Worm (Caenorhabditis elegans) whole organism, young adult: ENCODE data around the gene C49H3.16.
A peak's percentile ranks its signal among the peaks of the same experiment; 100 is the strongest.

Experiments used
- F33H1.4 ChIP-seq: fragments of 200-800 bp; sonication (Bioruptor generic); IDR thresholded peaks from 2 replicates; pipeline ENCODE4 v1.3.6; 2022; ENCODE audit warnings: missing genetic modification reagents, missing genetic modification characterization, missing compliant biosample characterization
- F37B4.10 ChIP-seq: fragments of 200-800 bp; sonication (Bioruptor generic); IDR thresholded peaks from 2 replicates; pipeline ENCODE4 v1.3.6; 2022; ENCODE audit warnings: missing genetic modification characterization, missing compliant biosample characterization
- F39B2.1 ChIP-seq: fragments of 200-800 bp; sonication (Bioruptor generic); IDR thresholded peaks from 2 replicates; pipeline ENCODE4 v1.3.6; 2022; ENCODE audit warnings: missing genetic modification reagents, missing genetic modification characterization, missing compliant biosample characterization
- F57C9.4 ChIP-seq: sonication (generic microtip); optimal IDR thresholded peaks from 2 replicates; lab custom pipeline; 2017; ENCODE audit warnings: mild to moderate bottlenecking, missing genetic modification characterization, missing compliant biosample characterization
- K11D2.4 ChIP-seq: fragments of 200-800 bp; sonication (Bioruptor generic); IDR thresholded peaks from 2 replicates; pipeline ENCODE4 v1.3.6; 2022; ENCODE audit warnings: missing genetic modification reagents, missing genetic modification characterization, missing compliant biosample characterization
- cebp-1 ChIP-seq, 2 experiments: fragments of 200-800 bp in 1 of 2; sonication (Bioruptor generic) in 1 of 2; sonication (generic microtip) in 1 of 2; IDR thresholded peaks in 1 of 2; optimal IDR thresholded peaks in 1 of 2; 2 replicates each; pipeline versions ENCODE4 v1.3.6 to Lab custom; 2017 to 2022; ENCODE audit warnings: missing compliant biosample characterization in 2 of 2, missing genetic modification characterization in 2 of 2, mild to moderate bottlenecking in 1 of 2, missing genetic modification reagents in 1 of 2, moderate library complexity in 1 of 2
- dox-1 ChIP-seq: fragments of 200-800 bp; sonication (Bioruptor generic); IDR thresholded peaks from 2 replicates; pipeline ENCODE4 v1.3.6; 2022; ENCODE audit warnings: missing genetic modification reagents, missing genetic modification characterization, missing compliant biosample characterization
- egl-44 ChIP-seq: fragments of 200-800 bp; sonication (Bioruptor generic); IDR thresholded peaks from 2 replicates; pipeline ENCODE4 v1.3.6; 2022; ENCODE audit warnings: missing genetic modification reagents, missing genetic modification characterization, missing compliant biosample characterization
- egrh-3 ChIP-seq: fragments of 200-800 bp; sonication (Bioruptor generic); IDR thresholded peaks from 2 replicates; pipeline ENCODE4 v1.3.6; 2022; ENCODE audit warnings: missing genetic modification reagents, missing genetic modification characterization, missing compliant biosample characterization
- ets-4 ChIP-seq: fragments of 200-800 bp; sonication (Bioruptor generic); optimal IDR thresholded peaks from 2 replicates; lab custom pipeline; 2018; ENCODE audit warnings: mild to moderate bottlenecking, missing genetic modification characterization, missing compliant biosample characterization
- him-1 ChIP-seq: sonication (generic microtip); optimal IDR thresholded peaks from 2 replicates; lab custom pipeline; 2016; ENCODE audit warnings: missing genotype, missing genetic modification reagents, missing genetic modification characterization, missing compliant biosample characterization
- hmg-1.2 ChIP-seq: fragments of 200-800 bp; sonication (Bioruptor generic); IDR thresholded peaks from 2 replicates; pipeline ENCODE4 v1.3.6; 2022; ENCODE audit warnings: missing genetic modification reagents, missing genetic modification characterization, missing compliant biosample characterization
- hmg-20 ChIP-seq: fragments of 200-800 bp; sonication (Bioruptor generic); IDR thresholded peaks from 2 replicates; pipeline ENCODE4 v1.3.6; 2022; ENCODE audit warnings: missing genetic modification reagents, missing genetic modification characterization, missing compliant biosample characterization
- hrde-1 ChIP-seq: sonication (generic microtip); optimal IDR thresholded peaks from 2 replicates; lab custom pipeline; 2016; ENCODE audit warnings: missing genetic modification characterization, mild to moderate bottlenecking, missing compliant biosample characterization, moderate library complexity, missing genotype, missing genetic modification reagents, borderline replicate concordance
- let-607 ChIP-seq, 2 experiments: fragments of 200-800 bp in 1 of 2; sonication (Bioruptor generic) in 1 of 2; sonication (generic microtip) in 1 of 2; optimal IDR thresholded peaks; 2 replicates each; lab custom pipeline; 2016 to 2018; ENCODE audit warnings: mild to moderate bottlenecking in 2 of 2, missing compliant biosample characterization in 2 of 2, missing genetic modification characterization in 2 of 2, moderate library complexity in 2 of 2, missing genotype in 1 of 2
- lin-54 ChIP-seq: fragments of 200-800 bp; sonication (Bioruptor generic); optimal IDR thresholded peaks from 2 replicates; lab custom pipeline; 2018; ENCODE audit warnings: mild to moderate bottlenecking, missing genetic modification characterization, missing compliant biosample characterization
- lir-1 ChIP-seq: fragments of 200-800 bp; sonication (Bioruptor generic); conservative IDR thresholded peaks from 2 replicates; pipeline ENCODE4 v1.3.6; 2022; ENCODE audit warnings: missing genetic modification reagents, missing genetic modification characterization, missing compliant biosample characterization
- lsl-1 ChIP-seq: fragments of 200-800 bp; sonication (Bioruptor generic); optimal IDR thresholded peaks from 2 replicates; lab custom pipeline; 2018; ENCODE audit warnings: mild to moderate bottlenecking, missing genetic modification characterization, moderate library complexity, missing compliant biosample characterization
- madf-3 ChIP-seq: fragments of 200-800 bp; sonication (Bioruptor generic); IDR thresholded peaks from 2 replicates; pipeline ENCODE4 v1.3.6; 2022; ENCODE audit warnings: missing genetic modification reagents, missing genetic modification characterization, missing compliant biosample characterization
- madf-6 ChIP-seq: fragments of 200-800 bp; sonication (Bioruptor generic); IDR thresholded peaks from 2 replicates; pipeline ENCODE4 v1.3.6; 2022; ENCODE audit warnings: missing genetic modification reagents, missing genetic modification characterization, missing compliant biosample characterization
- mcd-1 ChIP-seq: fragments of 200-800 bp; sonication (Bioruptor generic); IDR thresholded peaks from 2 replicates; pipeline ENCODE4 v1.3.6; 2022; ENCODE audit warnings: missing genetic modification reagents, missing genetic modification characterization, missing compliant biosample characterization
- mes-4 ChIP-seq: sonication (generic microtip); optimal IDR thresholded peaks from 2 replicates; lab custom pipeline; 2016; ENCODE audit warnings: missing genotype, missing genetic modification characterization, missing compliant biosample characterization
- nfya-1 ChIP-seq: sonication (generic microtip); optimal IDR thresholded peaks from 2 replicates; lab custom pipeline; 2017; ENCODE audit warnings: antibody characterized with exemption, missing compliant biosample characterization, missing genetic modification characterization, borderline replicate concordance; ENCODE audit not compliant: insufficient read depth
- nfyb-1 ChIP-seq: fragments of 200-800 bp; sonication (Bioruptor generic); IDR thresholded peaks from 2 replicates; pipeline ENCODE4 v1.3.6; 2022; ENCODE audit warnings: missing genetic modification reagents, missing genetic modification characterization, missing compliant biosample characterization
- nhr-80 ChIP-seq: sonication (generic microtip); optimal IDR thresholded peaks from 2 replicates; lab custom pipeline; 2016; ENCODE audit warnings: missing genetic modification characterization, missing compliant biosample characterization
- sdz-38 ChIP-seq: sonication (generic microtip); optimal IDR thresholded peaks from 2 replicates; lab custom pipeline; 2016; ENCODE audit warnings: missing genotype, missing genetic modification characterization, missing compliant biosample characterization
- snpc-3.4 ChIP-seq: sonication (generic microtip); optimal IDR thresholded peaks from 2 replicates; lab custom pipeline; 2017; ENCODE audit warnings: missing genetic modification characterization, mild to moderate bottlenecking, missing compliant biosample characterization, antibody characterized with exemption, moderate library complexity, missing genotype, missing genetic modification reagents
- snpc-4 ChIP-seq, 5 experiments: fragments of 150-350 bp in 1 of 5; sonication (generic microtip) in 4 of 5; optimal IDR thresholded peaks; 2 replicates each; lab custom pipeline; 2014 to 2018; ENCODE audit warnings: missing genetic modification characterization in 5 of 5, missing biosample characterization in 3 of 5, antibody characterized with exemption in 2 of 5, mild to moderate bottlenecking in 2 of 5, missing compliant biosample characterization in 2 of 5, missing genotype in 2 of 5, moderate library complexity in 2 of 5, missing genetic modification reagents in 1 of 5
- xnd-1 ChIP-seq: sonication (generic microtip); optimal IDR thresholded peaks from 2 replicates; lab custom pipeline; 2016; ENCODE audit warnings: missing genotype, missing genetic modification reagents, missing genetic modification characterization, missing compliant biosample characterization
- zfh-2 ChIP-seq: fragments of 200-800 bp; sonication (Bioruptor generic); conservative IDR thresholded peaks from 2 replicates; pipeline ENCODE4 v1.3.6; 2022; ENCODE audit warnings: missing genetic modification reagents, missing genetic modification characterization, missing compliant biosample characterization

The C49H3.16 gene

ce11 chrIV:7903359-7903758 lies 16.9 kb upstream of the C49H3.16 start, which contains the start of gene C49H3.6 (continued):
- TF ChIP-seq nfyb-1 (GFP tag; lab: Robert Waterston, UW) = peak; percentile 52; the same call in 1 of the 2 replicates
- TF ChIP-seq hmg-20 (GFP tag; lab: Robert Waterston, UW) = no peak
- TF ChIP-seq him-1 (tag; lab: Kevin White, UChicago) = no peak
- no peak for TF ChIP-seq hrde-1 (tag; lab: Kevin White, UChicago)
- TF ChIP-seq cebp-1 (GFP tag; IDR thresholded peaks at IDR 0.05; lab: Robert Waterston, UW) = no peak
- TF ChIP-seq cebp-1 (tag; optimal IDR thresholded peaks at IDR 0.05; lab: Kevin White, UChicago) = peak; percentile 29
- TF ChIP-seq madf-3 = 0 out of 2 replicates have a peak, but pooled peaks have one; percentile 28
- no peak for TF ChIP-seq F57C9.4
- no peak for TF ChIP-seq mes-4 (tag; lab: Kevin White, UChicago)
- no peak for TF ChIP-seq let-607 (tag; optimal IDR thresholded peaks at IDR 0.05; lab: Kevin White, UChicago)
- TF ChIP-seq ets-4 (GFP tag; lab: Kevin White, UChicago) = no peak
- no peak for TF ChIP-seq snpc-3.4 (tag; lab: Kevin White, UChicago)

- TF ChIP-seq egl-44 = no peak
Measured at ce11 chrIV:7906643-7907042, 13.6 kb upstream of the C49H3.16 start.

- peak; percentile 82 for TF ChIP-seq F33H1.4 (GFP tag; lab: Robert Waterston, UW)
- TF ChIP-seq lsl-1 = peak; percentile 82
- TF ChIP-seq snpc-4 (GFP tag; optimal IDR thresholded peaks at IDR 0.05; lab: Kevin White, UChicago) = no peak
- peak in 3 of 4 experiments; percentile 3 to 50 (median 6) for TF ChIP-seq snpc-4 (tag; optimal IDR thresholded peaks at IDR 0.05; lab: Kevin White, UChicago)
- TF ChIP-seq xnd-1 (tag; lab: Kevin White, UChicago) = peak; percentile 46
- peak; percentile 2 for TF ChIP-seq lin-54
- peak; percentile 70; the same call in 1 of the 2 replicates for TF ChIP-seq zfh-2 (GFP tag; lab: Robert Waterston, UW)
- no peak for TF ChIP-seq nfya-1 (tag; lab: Kevin White, UChicago)
- no peak for TF ChIP-seq sdz-38 (tag; lab: Kevin White, UChicago)
- 0 out of 2 replicates have a peak, but pooled peaks have one; percentile 13 for TF ChIP-seq egrh-3 (GFP tag; lab: Robert Waterston, UW)
- 0 out of 2 replicates have a peak, but pooled peaks have one; percentile 34 for TF ChIP-seq mcd-1 (GFP tag; lab: Robert Waterston, UW)
- TF ChIP-seq madf-6 (GFP tag; lab: Robert Waterston, UW) = peak; percentile 75
- TF ChIP-seq hmg-1.2 (GFP tag; lab: Robert Waterston, UW) = peak; percentile 25; the same call in 1 of the 2 replicates
- TF ChIP-seq F37B4.10 = no peak
- 0 out of 2 replicates have a peak, but pooled peaks have one; percentile 5 for TF ChIP-seq lir-1 (GFP tag; lab: Robert Waterston, UW)
- peak; percentile 52; the same call in 1 of the 2 replicates for TF ChIP-seq dox-1 (GFP tag; lab: Robert Waterston, UW)
- TF ChIP-seq nfyb-1 (GFP tag; lab: Robert Waterston, UW) = no peak
- no peak for TF ChIP-seq K11D2.4 (GFP tag; lab: Robert Waterston, UW)
- peak; percentile 6 for TF ChIP-seq nhr-80 (tag; lab: Kevin White, UChicago)
- no peak for TF ChIP-seq F39B2.1 (GFP tag; lab: Robert Waterston, UW)
Measured at ce11 chrIV:7909455-7910141, 10.6 kb upstream of the C49H3.16 start.
